Fruit fly (Drosophila melanogaster): ENCODE results near the gene CG42245.

Gene CG42245

dm6 chr3L:2581857-2582256 lies 49.7 kb upstream of the CG42245 start (continued):
- TF ChIP-seq Fer1 (GFP tag; optimal IDR thresholded peaks at IDR 0.05) (peak; percentile 10), CG13424 (tag; optimal IDR thresholded peaks at IDR 0.05) (peak; percentile 27), CG32772 (GFP tag; IDR thresholded peaks at IDR 0.05) (peak; percentile 47; the same call in 1 of the 2 replicates), CG9215 (GFP tag; IDR thresholded peaks at IDR 0.05) (peak; percentile 30; the same call in 1 of the 2 replicates), org-1 (GFP tag; optimal IDR thresholded peaks at IDR 0.05) (no peak), Max (GFP tag; optimal IDR thresholded peaks at IDR 0.05) (no peak), gfzf (GFP tag; optimal IDR thresholded peaks at IDR 0.05) (no peak), CoRest (tag; optimal IDR thresholded peaks at IDR 0.05) (peak; percentile 8), CG4730 (GFP tag; IDR thresholded peaks at IDR 0.05) (peak; percentile 54; the same call in 1 of the 2 replicates), Doc3 (GFP tag; IDR thresholded peaks at IDR 0.05; ENCODE audit: partially characterized antibody) (no peak), lmd (GFP tag; IDR thresholded peaks at IDR 0.05) (peak; percentile 51), lab (GFP tag; optimal IDR thresholded peaks at IDR 0.05) (no peak), CG15514 (GFP tag; optimal IDR thresholded peaks at IDR 0.05) (no peak), PHDP (tag; optimal IDR thresholded peaks at IDR 0.05) (peak; percentile 4), CG7786 (GFP tag; optimal IDR thresholded peaks at IDR 0.05) (no peak), CG7556 (GFP tag; optimal IDR thresholded peaks at IDR 0.05) (no peak), Mes4 (GFP tag; optimal IDR thresholded peaks at IDR 0.05) (no peak), Xbp1 (GFP tag; optimal IDR thresholded peaks at IDR 0.05) (no peak), sob (GFP tag; IDR thresholded peaks at IDR 0.05) (no peak), CG12942 (GFP tag; optimal IDR thresholded peaks at IDR 0.05) (no peak), CG33213 (GFP tag; optimal IDR thresholded peaks at IDR 0.05) (no peak), tup (GFP tag; optimal IDR thresholded peaks at IDR 0.05) (no peak), CG15269 (tag; optimal IDR thresholded peaks at IDR 0.05) (peak; percentile 72), CG10979 (tag; optimal IDR thresholded peaks at IDR 0.05) (no peak), pan (optimal IDR thresholded peaks at IDR 0.05) (no peak), pan (GFP tag; optimal IDR thresholded peaks at IDR 0.05 in 1 of 2, IDR thresholded peaks at IDR 0.05 in 1 of 2) (peak in 1 of 2 experiments; percentile 66), CrebB (tag; optimal IDR thresholded peaks at IDR 0.05) (no peak), Drgx (GFP tag; IDR thresholded peaks at IDR 0.05) (peak; percentile 1; the same call in 1 of the 2 replicates), CG2120 (GFP tag; optimal IDR thresholded peaks at IDR 0.05) (peak; percentile 39), NK7.1 (GFP tag; optimal IDR thresholded peaks at IDR 0.05) (no peak), twi (tag; optimal IDR thresholded peaks at IDR 0.05) (no peak), exex (tag; optimal IDR thresholded peaks at IDR 0.05) (no peak), CG8924 (tag; optimal IDR thresholded peaks at IDR 0.05) (no peak), CG7271 (tag; optimal IDR thresholded peaks at IDR 0.05) (no peak), tgo (GFP tag; IDR thresholded peaks at IDR 0.05) (peak; percentile 36; the same call in 2 of the 3 replicates), nerfin-1 (tag; optimal IDR thresholded peaks at IDR 0.05) (no peak), TFAM (GFP tag; optimal IDR thresholded peaks at IDR 0.05) (no peak), peb (GFP tag; IDR thresholded peaks at IDR 0.05) (no peak), CG17359 (tag; optimal IDR thresholded peaks at IDR 0.05) (peak; percentile 3), Ptx1 (GFP tag; IDR thresholded peaks at IDR 0.05) (peak; percentile 79), Gug (GFP tag; IDR thresholded peaks at IDR 0.05) (0 out of 4 replicates have a peak, but pooled peaks have one; percentile 7), vfl (GFP tag; optimal IDR thresholded peaks at IDR 0.05) (no peak), fd102C (GFP tag; optimal IDR thresholded peaks at IDR 0.05) (no peak), CG14014 (GFP tag; IDR thresholded peaks at IDR 0.05) (peak; percentile 35; the same call in 1 of the 2 replicates), CG31441 (GFP tag; IDR thresholded peaks at IDR 0.05) (no peak), zen2 (GFP tag; IDR thresholded peaks at IDR 0.05; ENCODE audit: partially characterized antibody) (no peak), CG7839 (tag; optimal IDR thresholded peaks at IDR 0.05) (peak; percentile 66), Hr51 (GFP tag; optimal IDR thresholded peaks at IDR 0.05) (peak in 1 of 2 experiments; percentile 56), unc-4 (GFP tag; IDR thresholded peaks at IDR 0.05; ENCODE audit: partially characterized antibody) (no peak), Blimp-1 (GFP tag; optimal IDR thresholded peaks at IDR 0.05) (no peak)
